Worm (Caenorhabditis elegans): ENCODE results near the gene ZK673.6.

DNA sequence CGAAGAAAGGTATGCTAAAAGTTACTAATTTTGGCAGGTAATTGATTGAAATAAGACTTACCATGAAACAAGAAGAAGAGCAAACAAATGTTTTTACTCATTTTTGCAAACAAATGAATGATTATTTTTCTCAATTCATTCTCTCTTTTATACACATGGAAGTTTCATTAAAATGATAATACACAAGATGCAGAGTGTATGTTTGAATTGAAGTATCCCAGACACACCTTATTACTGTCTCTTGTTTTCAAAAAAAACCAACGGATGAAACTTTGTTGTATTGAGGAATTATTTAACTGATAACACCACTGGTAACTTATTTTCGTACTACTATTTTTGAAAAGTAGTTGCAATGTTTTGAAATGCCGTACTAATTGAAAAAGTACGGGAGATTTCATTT is 15.2 kb upstream of the ZK673.6 start, which contains the start of gene clec-59:
- TF ChIP-seq elt-3 (tag; optimal IDR thresholded peaks at IDR 0.05) (no peak), nhr-237 (tag; optimal IDR thresholded peaks at IDR 0.05) (no peak), ceh-83 (GFP tag; optimal IDR thresholded peaks at IDR 0.05) (no peak), unc-39 (tag; optimal IDR thresholded peaks at IDR 0.05) (no peak)
